Fruit fly (Drosophila melanogaster): ENCODE data around the gene CG31668.
A peak's percentile ranks its signal among the peaks of the same experiment; 100 is the strongest.

CG31668 gene

dm6 chr2L:2164520-2165237, 41.3 kb downstream of the CG31668 start (continued):
- TF ChIP-seq CG15601 (tag; optimal IDR thresholded peaks at IDR 0.05) (peak; percentile 72), her (GFP tag; optimal IDR thresholded peaks at IDR 0.05) (peak; percentile 54), CG2199 (GFP tag; IDR thresholded peaks at IDR 0.05) (peak; percentile 66; the same call in 2 of the 3 replicates), Nf-YB (GFP tag; optimal IDR thresholded peaks at IDR 0.05) (peak; percentile 38), CG15514 (GFP tag; optimal IDR thresholded peaks at IDR 0.05) (no peak), Jarid2 (GFP tag; optimal IDR thresholded peaks at IDR 0.05) (no peak), run (tag; optimal IDR thresholded peaks at IDR 0.05) (no peak), CG1603 (tag; optimal IDR thresholded peaks at IDR 0.05) (peak; percentile 84), CG9817 (tag; optimal IDR thresholded peaks at IDR 0.05) (no peak), CG16863 (GFP tag; optimal IDR thresholded peaks at IDR 0.05) (peak; percentile 75), CG8924 (tag; optimal IDR thresholded peaks at IDR 0.05) (peak; percentile 80), CG12659 (GFP tag; optimal IDR thresholded peaks at IDR 0.05) (no peak), tgo (GFP tag; IDR thresholded peaks at IDR 0.05) (no peak; the same call in 2 of the 3 replicates), gem (tag; optimal IDR thresholded peaks at IDR 0.05) (peak; percentile 74), sob (GFP tag; IDR thresholded peaks at IDR 0.05) (0 out of 2 replicates have a peak, but pooled peaks have one; percentile 13), Lhr (GFP tag; optimal IDR thresholded peaks at IDR 0.05) (peak; percentile 22), CG6791 (GFP tag; IDR thresholded peaks at IDR 0.05; ENCODE audit: partially characterized antibody) (no peak), Ravus (GFP tag; IDR thresholded peaks at IDR 0.05) (0 out of 2 replicates have a peak, but pooled peaks have one; percentile 1), ftz-f1 (GFP tag; optimal IDR thresholded peaks at IDR 0.05) (no peak), kah (GFP tag; optimal IDR thresholded peaks at IDR 0.05) (no peak), insv (GFP tag; optimal IDR thresholded peaks at IDR 0.05) (peak in 1 of 2 experiments; percentile 32), Hand (GFP tag; optimal IDR thresholded peaks at IDR 0.05) (no peak), vvl (GFP tag; IDR thresholded peaks at IDR 0.05) (peak; percentile 65; the same call in 1 of the 2 replicates), h (optimal IDR thresholded peaks at IDR 0.05) (no peak), CG1602 (GFP tag; optimal IDR thresholded peaks at IDR 0.05) (peak; percentile 61), nom (GFP tag; optimal IDR thresholded peaks at IDR 0.05) (peak; percentile 95), lmd (GFP tag; IDR thresholded peaks at IDR 0.05) (peak; percentile 26; the same call in 1 of the 2 replicates), stwl (tag; optimal IDR thresholded peaks at IDR 0.05) (no peak), scrt (GFP tag; optimal IDR thresholded peaks at IDR 0.05) (no peak), Trl (optimal IDR thresholded peaks at IDR 0.05) (peak in 1 of 2 experiments; percentile 20), Trl (GFP tag; optimal IDR thresholded peaks at IDR 0.05) (peak; percentile 82), Mes4 (GFP tag; optimal IDR thresholded peaks at IDR 0.05) (peak; percentile 56), CG7372 (GFP tag; IDR thresholded peaks at IDR 0.05) (no peak), ems (GFP tag; optimal IDR thresholded peaks at IDR 0.05) (no peak), Ada2b (GFP tag; IDR thresholded peaks at IDR 0.05) (peak; percentile 44; the same call in 1 of the 2 replicates), CTCF (GFP tag; optimal IDR thresholded peaks at IDR 0.05) (no peak), hkb (optimal IDR thresholded peaks at IDR 0.05) (no peak), hkb (GFP tag; IDR thresholded peaks at IDR 0.05) (peak; percentile 54; the same call in 1 of the 2 replicates), jumu (GFP tag; optimal IDR thresholded peaks at IDR 0.05) (peak; percentile 53), CG11560 (tag; IDR thresholded peaks at IDR 0.05) (no peak), Bteb2 (GFP tag; optimal IDR thresholded peaks at IDR 0.05) (no peak), ATbp (GFP tag; optimal IDR thresholded peaks at IDR 0.05) (peak; percentile 18), CG14667 (GFP tag; IDR thresholded peaks at IDR 0.05) (0 out of 2 replicates have a peak, but pooled peaks have one; percentile 21), Vsx1 (GFP tag; optimal IDR thresholded peaks at IDR 0.05) (peak; percentile 38), Pdp1 (GFP tag; optimal IDR thresholded peaks at IDR 0.05) (peak; percentile 54 to 68), CG32772 (GFP tag; IDR thresholded peaks at IDR 0.05) (peak; percentile 49; the same call in 1 of the 2 replicates), CG15011 (GFP tag; optimal IDR thresholded peaks at IDR 0.05) (no peak), CG10959 (GFP tag; IDR thresholded peaks at IDR 0.05) (peak; percentile 91), Hey (tag; optimal IDR thresholded peaks at IDR 0.05) (no peak), ind (GFP tag; optimal IDR thresholded peaks at IDR 0.05) (peak; percentile 36)
